Worm (Caenorhabditis elegans) whole organism, L1 larva: ENCODE data around the gene C05D9.4.

Experiments used
- efl-1 ChIP-seq, 4 experiments: fragments of 150-350 bp; optimal IDR thresholded peaks in 3 of 4; peaks in 1 of 4; 1 replicate in 1 of 4; 2 replicates in 3 of 4; lab custom pipeline; 2014; ENCODE audit warnings: missing biosample characterization in 2 of 4, missing genetic modification characterization in 2 of 4, missing genetic modification reagents in 2 of 4
- fos-1 ChIP-seq: fragments of 150-350 bp; optimal IDR thresholded peaks from 2 replicates; lab custom pipeline; 2014; ENCODE audit warnings: missing biosample characterization, missing genetic modification characterization
- jun-1 ChIP-seq: fragments of 150-350 bp; optimal IDR thresholded peaks from 2 replicates; lab custom pipeline; 2014; ENCODE audit warnings: missing biosample characterization, missing genetic modification reagents, missing genetic modification characterization
- lin-13 ChIP-seq: fragments of 150-350 bp; optimal IDR thresholded peaks from 2 replicates; lab custom pipeline; 2014; ENCODE audit warnings: missing biosample characterization, missing genetic modification reagents, missing genetic modification characterization
- lin-14 ChIP-seq: fragments of 200-800 bp; sonication (Bioruptor generic); optimal IDR thresholded peaks from 2 replicates; lab custom pipeline; 2018; ENCODE audit warnings: mild to moderate bottlenecking, missing genetic modification characterization, moderate library complexity, missing compliant biosample characterization
- lin-39 ChIP-seq: fragments of 150-350 bp; optimal IDR thresholded peaks from 2 replicates; lab custom pipeline; 2014; ENCODE audit warnings: missing biosample characterization, missing genetic modification reagents, missing genetic modification characterization
- mab-9 ChIP-seq: fragments of 200-800 bp; sonication (Bioruptor generic); IDR thresholded peaks from 2 replicates; pipeline ENCODE4 v1.3.6; 2022; ENCODE audit warnings: missing genetic modification reagents, missing genetic modification characterization, missing compliant biosample characterization
- mep-1 ChIP-seq: fragments of 150-350 bp; optimal IDR thresholded peaks from 2 replicates; lab custom pipeline; 2014; ENCODE audit warnings: missing biosample characterization, missing genetic modification characterization
- nhr-12 ChIP-seq: sonication (generic microtip); optimal IDR thresholded peaks from 2 replicates; lab custom pipeline; 2017; ENCODE audit warnings: missing biosample characterization, missing genetic modification characterization
- nhr-76 ChIP-seq: sonication (generic microtip); optimal IDR thresholded peaks from 2 replicates; lab custom pipeline; 2017; ENCODE audit warnings: missing biosample characterization, missing genetic modification characterization
- nhr-77 ChIP-seq: fragments of 150-350 bp; optimal IDR thresholded peaks from 2 replicates; lab custom pipeline; 2014; ENCODE audit warnings: missing biosample characterization, missing genetic modification characterization
- pqm-1 ChIP-seq: sonication (generic microtip); optimal IDR thresholded peaks from 3 replicates; lab custom pipeline; 2017; ENCODE audit warnings: missing biosample characterization, missing genetic modification characterization
- unc-62 ChIP-seq: fragments of 150-350 bp; optimal IDR thresholded peaks from 2 replicates; lab custom pipeline; 2014; ENCODE audit warnings: missing biosample characterization, missing genetic modification reagents, missing genetic modification characterization
- zag-1 ChIP-seq: fragments of 150-350 bp; optimal IDR thresholded peaks from 2 replicates; lab custom pipeline; 2014; ENCODE audit warnings: missing biosample characterization, missing genetic modification characterization

ce11 chrX:1072152-1072551 lies 35.7 kb upstream of the C05D9.4 start, which contains the start of gene lim-6:
- TF ChIP-seq unc-62 (GFP tag; lab: Kevin White, UChicago) (no peak), lin-39 (no peak), pqm-1 (no peak), mep-1 (tag; lab: Kevin White, UChicago) (no peak), zag-1 (tag; lab: Kevin White, UChicago) (no peak), fos-1 (tag; lab: Kevin White, UChicago) (no peak), nhr-76 (tag; lab: Kevin White, UChicago) (no peak), mab-9 (GFP tag; lab: Robert Waterston, UW) (no peak), jun-1 (tag; lab: Kevin White, UChicago) (no peak), nhr-12 (tag; lab: Kevin White, UChicago) (no peak), lin-14 (GFP tag; lab: Kevin White, UChicago) (no peak), efl-1 (optimal IDR thresholded peaks at IDR 0.05; lab: Kevin White, UChicago) (no peak), efl-1 (GFP tag; optimal IDR thresholded peaks at IDR 0.05 in 1 of 2; lab: Kevin White, UChicago) (no peak), nhr-77 (tag; lab: Kevin White, UChicago) (no peak), lin-13 (GFP tag; lab: Kevin White, UChicago) (no peak)
